Worm (Caenorhabditis elegans): ENCODE measurements around the gene sfrp-1.

DNA sequence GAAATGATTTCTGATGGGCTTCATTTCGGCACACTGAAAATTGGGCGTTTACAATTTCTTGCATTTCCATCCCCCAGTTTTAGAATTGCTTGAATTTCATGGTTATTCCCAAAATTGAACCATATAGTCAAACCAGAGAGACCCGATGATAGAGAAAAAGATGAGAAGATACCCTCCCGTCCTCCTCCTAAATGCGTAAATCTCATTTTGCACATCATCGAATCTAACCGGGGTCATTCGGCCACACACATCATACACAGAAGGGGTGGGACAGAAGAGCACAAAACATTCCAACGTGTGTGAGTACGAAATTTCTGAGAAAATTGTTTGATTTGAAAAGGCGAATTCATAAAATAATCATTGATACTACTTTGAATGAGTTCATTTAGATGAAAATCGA is 38.6 kb downstream of the sfrp-1 start:
- TF ChIP-seq dao-5 (tag; optimal IDR thresholded peaks at IDR 0.05) (no peak), W03F9.2 (tag; optimal IDR thresholded peaks at IDR 0.05) (no peak)

Measured in whole organism, L4/young adult.